Worm (Caenorhabditis elegans) whole organism, L4 larva: Measurements from ENCODE around the gene fbxa-54.
A peak's percentile ranks its signal among the peaks of the same experiment; 100 is the strongest.

Experiments
- F44E2.7 ChIP-seq: fragments of 200-800 bp; sonication (Bioruptor generic); IDR thresholded peaks from 2 replicates; pipeline ENCODE4 v2.1.2; 2022; ENCODE audit warnings: missing genetic modification characterization, missing compliant biosample characterization
- Y105C5A.15 ChIP-seq: fragments of 200-800 bp; sonication (Bioruptor generic); IDR thresholded peaks from 2 replicates; pipeline ENCODE4 v1.3.6; 2022; ENCODE audit warnings: missing genetic modification characterization, missing compliant biosample characterization
- Y48G9A.11 ChIP-seq: fragments of 200-800 bp; sonication (Bioruptor generic); IDR thresholded peaks from 2 replicates; pipeline ENCODE4 v1.3.6; 2022; ENCODE audit warnings: missing genetic modification reagents, missing genetic modification characterization, missing compliant biosample characterization
- Y75B8A.6 ChIP-seq: fragments of 200-800 bp; sonication (Bioruptor generic); IDR thresholded peaks from 2 replicates; pipeline ENCODE4 v1.3.6; 2022; ENCODE audit warnings: missing genetic modification reagents, missing genetic modification characterization, missing compliant biosample characterization
- ZK337.2 ChIP-seq: fragments of 200-800 bp; sonication (Bioruptor generic); IDR thresholded peaks from 2 replicates; pipeline ENCODE4 v1.3.6; 2022; ENCODE audit warnings: missing genetic modification reagents, missing genetic modification characterization, missing compliant biosample characterization
- ceh-20 ChIP-seq: fragments of 200-800 bp; sonication (Bioruptor generic); IDR thresholded peaks from 2 replicates; pipeline ENCODE4 v1.3.6; 2022; ENCODE audit warnings: missing genetic modification reagents, missing genetic modification characterization, missing compliant biosample characterization
- ceh-32 ChIP-seq: sonication (generic microtip); optimal IDR thresholded peaks from 2 replicates; lab custom pipeline; 2016; ENCODE audit warnings: mild to moderate bottlenecking, missing genetic modification characterization, missing compliant biosample characterization; ENCODE audit not compliant: poor library complexity
- ceh-82 ChIP-seq: sonication (generic microtip); optimal IDR thresholded peaks from 2 replicates; lab custom pipeline; 2017; ENCODE audit warnings: missing biosample characterization, missing genetic modification characterization
- cey-2 ChIP-seq: sonication (generic microtip); optimal IDR thresholded peaks from 3 replicates; lab custom pipeline; 2017; ENCODE audit warnings: missing genetic modification characterization, mild to moderate bottlenecking, missing compliant biosample characterization, antibody characterized with exemption, borderline replicate concordance; ENCODE audit not compliant: insufficient read depth
- daf-16 ChIP-seq, 3 experiments: sonication (generic microtip); optimal IDR thresholded peaks; 2 replicates each; lab custom pipeline; 2016 to 2017; ENCODE audit warnings: missing genetic modification characterization in 3 of 3, missing genetic modification reagents in 3 of 3, mild to moderate bottlenecking in 2 of 3, missing compliant biosample characterization in 2 of 3, missing biosample characterization in 1 of 3, moderate library complexity in 1 of 3
- daf-8 ChIP-seq: fragments of 200-800 bp; sonication (Bioruptor generic); IDR thresholded peaks from 2 replicates; pipeline ENCODE4 v1.3.6; 2022; ENCODE audit warnings: missing genetic modification characterization, missing compliant biosample characterization
- dmd-6 ChIP-seq: fragments of 200-800 bp; sonication (Bioruptor generic); IDR thresholded peaks from 2 replicates; pipeline ENCODE4 v1.3.6; 2022; ENCODE audit warnings: missing genetic modification reagents, missing genetic modification characterization, missing compliant biosample characterization
- dpl-1 ChIP-seq: fragments of 150-350 bp; optimal IDR thresholded peaks from 2 replicates; lab custom pipeline; 2014; ENCODE audit warnings: missing biosample characterization, missing genetic modification reagents, missing genetic modification characterization
- fkh-10 ChIP-seq: fragments of 150-350 bp; optimal IDR thresholded peaks from 2 replicates; lab custom pipeline; 2014; ENCODE audit warnings: missing biosample characterization, missing genetic modification reagents, missing genetic modification characterization
- fos-1 ChIP-seq: fragments of 150-350 bp; optimal IDR thresholded peaks from 2 replicates; lab custom pipeline; 2014; ENCODE audit warnings: missing biosample characterization, missing genetic modification characterization
- hif-1 ChIP-seq, 2 experiments: sonication (generic microtip); optimal IDR thresholded peaks; 2 replicates each; lab custom pipeline; 2016 to 2017; ENCODE audit warnings: missing compliant biosample characterization in 2 of 2, missing genetic modification characterization in 2 of 2, missing genetic modification reagents in 2 of 2, missing genotype in 2 of 2, mild to moderate bottlenecking in 1 of 2
- hlh-11 ChIP-seq: fragments of 200-800 bp; sonication (Bioruptor generic); optimal IDR thresholded peaks from 2 replicates; lab custom pipeline; 2018; ENCODE audit warnings: mild to moderate bottlenecking, missing genetic modification characterization, missing compliant biosample characterization
- hlh-30 ChIP-seq: sonication (generic microtip); optimal IDR thresholded peaks from 2 replicates; lab custom pipeline; 2017; ENCODE audit warnings: antibody characterized with exemption, mild to moderate bottlenecking, missing genetic modification characterization, missing compliant biosample characterization; ENCODE audit not compliant: insufficient read depth
- jun-1 ChIP-seq: fragments of 150-350 bp; optimal IDR thresholded peaks from 2 replicates; lab custom pipeline; 2014; ENCODE audit warnings: missing biosample characterization, missing genetic modification reagents, missing genetic modification characterization
- lin-1 ChIP-seq: fragments of 200-800 bp; sonication (Bioruptor generic); IDR thresholded peaks from 2 replicates; pipeline ENCODE4 v1.3.6; 2022; ENCODE audit warnings: missing genetic modification reagents, missing genetic modification characterization, missing compliant biosample characterization
- madf-5 ChIP-seq, 2 experiments: fragments of 200-800 bp; sonication (Bioruptor generic); IDR thresholded peaks; 2 replicates each; pipeline ENCODE4 v1.3.6; 2022; ENCODE audit warnings: missing compliant biosample characterization in 2 of 2, missing genetic modification characterization in 2 of 2
- madf-9 ChIP-seq: fragments of 200-800 bp; sonication (Bioruptor generic); conservative IDR thresholded peaks from 2 replicates; pipeline ENCODE4 v1.3.6; 2022; ENCODE audit warnings: missing genetic modification reagents, missing genetic modification characterization, missing compliant biosample characterization
- mxl-2 ChIP-seq: fragments of 200-800 bp; sonication (Bioruptor generic); conservative IDR thresholded peaks from 2 replicates; pipeline ENCODE4 v1.3.6; 2022; ENCODE audit warnings: missing genetic modification reagents, missing genetic modification characterization, missing compliant biosample characterization
- nhr-237 ChIP-seq: sonication (generic microtip); optimal IDR thresholded peaks from 2 replicates; lab custom pipeline; 2017; ENCODE audit warnings: missing biosample characterization, missing genetic modification characterization
- nhr-25 ChIP-seq: sonication (generic microtip); optimal IDR thresholded peaks from 2 replicates; lab custom pipeline; 2017; ENCODE audit warnings: missing genetic modification characterization, mild to moderate bottlenecking, missing compliant biosample characterization, antibody characterized with exemption, moderate library complexity, borderline replicate concordance; ENCODE audit not compliant: insufficient read depth
- nhr-28 ChIP-seq: fragments of 150-350 bp; optimal IDR thresholded peaks from 2 replicates; lab custom pipeline; 2014; ENCODE audit warnings: missing biosample characterization, missing genetic modification characterization
- pha-4 ChIP-seq, 2 experiments: fragments of 150-350 bp in 1 of 2; fragments of 200-800 bp in 1 of 2; sonication (Bioruptor generic) in 1 of 2; IDR thresholded peaks in 1 of 2; optimal IDR thresholded peaks in 1 of 2; 2 replicates each; pipeline versions ENCODE4 v1.3.6 to Lab custom; 2014 to 2022; ENCODE audit warnings: missing genetic modification characterization in 2 of 2, missing genetic modification reagents in 2 of 2, missing biosample characterization in 1 of 2, missing compliant biosample characterization in 1 of 2
- php-3 ChIP-seq: fragments of 200-800 bp; sonication (Bioruptor generic); IDR thresholded peaks from 2 replicates; pipeline ENCODE4 v1.3.6; 2022; ENCODE audit warnings: missing genetic modification reagents, missing genetic modification characterization, missing compliant biosample characterization
- pqm-1 ChIP-seq: sonication (generic microtip); optimal IDR thresholded peaks from 2 replicates; lab custom pipeline; 2017; ENCODE audit warnings: missing biosample characterization, missing genetic modification characterization
- rbr-2 ChIP-seq: sonication (generic microtip); optimal IDR thresholded peaks from 2 replicates; lab custom pipeline; 2016; ENCODE audit warnings: missing genotype, missing genetic modification characterization, missing compliant biosample characterization
- saeg-2 ChIP-seq: fragments of 200-800 bp; sonication (Bioruptor generic); IDR thresholded peaks from 2 replicates; pipeline ENCODE4 v1.3.6; 2022; ENCODE audit warnings: missing genetic modification reagents, missing genetic modification characterization, missing compliant biosample characterization
- set-16 ChIP-seq: fragments of 200-800 bp; sonication (Bioruptor generic); IDR thresholded peaks from 2 replicates; pipeline ENCODE4 v1.3.6; 2022; ENCODE audit warnings: missing genetic modification reagents, missing genetic modification characterization, missing compliant biosample characterization
- snpc-1.2 ChIP-seq: fragments of 200-800 bp; sonication (Bioruptor generic); IDR thresholded peaks from 2 replicates; pipeline ENCODE4 v1.3.6; 2022; ENCODE audit warnings: missing genetic modification reagents, missing genetic modification characterization, missing compliant biosample characterization
- tag-97 ChIP-seq: fragments of 200-800 bp; sonication (Bioruptor generic); IDR thresholded peaks from 2 replicates; pipeline ENCODE4 v1.3.6; 2022; ENCODE audit warnings: missing genetic modification characterization, missing compliant biosample characterization
- unc-39 ChIP-seq: sonication (generic microtip); optimal IDR thresholded peaks from 2 replicates; lab custom pipeline; 2017; ENCODE audit warnings: missing biosample characterization, missing genetic modification characterization
- unc-62 ChIP-seq, 3 experiments: fragments of 150-350 bp in 1 of 3; sonication (generic microtip); optimal IDR thresholded peaks in 2 of 3; peaks in 1 of 3; 1 replicate in 1 of 3; 2 replicates in 2 of 3; lab custom pipeline; 2014 to 2017; ENCODE audit warnings: missing biosample characterization in 3 of 3, missing genetic modification characterization in 3 of 3, missing genetic modification reagents in 3 of 3, missing genotype in 1 of 3
- zag-1 ChIP-seq: fragments of 150-350 bp; optimal IDR thresholded peaks from 2 replicates; lab custom pipeline; 2014; ENCODE audit warnings: missing biosample characterization, missing genetic modification characterization
- zfp-2 ChIP-seq: sonication (generic microtip); optimal IDR thresholded peaks from 2 replicates; lab custom pipeline; 2016; ENCODE audit warnings: mild to moderate bottlenecking, missing genetic modification characterization, missing compliant biosample characterization
- zfp-3 ChIP-seq: fragments of 200-800 bp; sonication (Bioruptor generic); conservative IDR thresholded peaks from 2 replicates; pipeline ENCODE4 v1.3.6; 2022; ENCODE audit warnings: missing genetic modification reagents, missing genetic modification characterization, missing compliant biosample characterization
- zip-2 ChIP-seq: fragments of 150-350 bp; optimal IDR thresholded peaks from 2 replicates; lab custom pipeline; 2014; ENCODE audit warnings: missing biosample characterization, missing genetic modification characterization
- ztf-7 ChIP-seq: fragments of 150-350 bp; optimal IDR thresholded peaks from 2 replicates; lab custom pipeline; 2014; ENCODE audit warnings: missing biosample characterization, missing genetic modification characterization

Gene fbxa-54

DNA sequence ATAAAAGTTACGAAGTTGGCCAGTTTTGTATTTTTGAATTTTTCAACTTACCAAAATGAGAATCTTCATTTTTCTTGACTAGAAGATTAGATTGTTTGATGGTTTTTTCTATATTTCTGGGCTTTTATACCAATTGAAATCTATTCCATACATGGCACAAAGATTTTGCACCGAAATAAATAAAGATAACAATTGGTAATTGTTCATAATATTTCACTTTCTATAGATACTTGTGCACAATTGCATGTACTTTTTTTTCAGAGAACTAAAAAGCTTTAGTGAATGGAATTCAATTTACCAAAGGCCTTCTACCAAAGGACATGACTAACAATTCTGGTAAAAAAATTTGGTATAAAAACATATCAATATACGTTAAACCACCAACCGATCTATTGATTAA is 1.6 kb upstream of the fbxa-54 start, which contains the start of the genes T12B5.15 and T12B5.14:
TSS of gene T12B5.15 (minus strand) at position 101 of the 400 bp plus-strand sequence.
TSS of gene T12B5.14 (plus strand) at position 321 of the 400 bp plus-strand sequence.
- no peak for TF ChIP-seq zag-1
- TF ChIP-seq hlh-11: no peak
- TF ChIP-seq fos-1 (tag; lab: Kevin White, UChicago): no peak
- no peak for TF ChIP-seq zfp-2
- no peak for TF ChIP-seq nhr-25 (tag; lab: Kevin White, UChicago)
- no peak for TF ChIP-seq ceh-82 (tag; lab: Kevin White, UChicago)
- TF ChIP-seq Y48G9A.11 (GFP tag; lab: Robert Waterston, UW): no peak
- TF ChIP-seq madf-5 (GFP tag; IDR thresholded peaks at IDR 0.05; lab: Robert Waterston, UW): no peak
- TF ChIP-seq ceh-32 (tag; lab: Kevin White, UChicago): no peak
- no peak for TF ChIP-seq jun-1 (tag; lab: Kevin White, UChicago)
- TF ChIP-seq zfp-3 (GFP tag; lab: Robert Waterston, UW): no peak
- no peak for TF ChIP-seq pha-4 (GFP tag; IDR thresholded peaks at IDR 0.05; lab: Robert Waterston, UW)
- TF ChIP-seq pha-4 (tag; optimal IDR thresholded peaks at IDR 0.05; lab: Kevin White, UChicago): no peak
- TF ChIP-seq fkh-10 (GFP tag; lab: Kevin White, UChicago): no peak
- no peak for TF ChIP-seq set-16 (GFP tag; lab: Robert Waterston, UW)
- no peak for TF ChIP-seq saeg-2 (GFP tag; lab: Robert Waterston, UW)
- no peak for TF ChIP-seq snpc-1.2 (GFP tag; lab: Robert Waterston, UW)
- TF ChIP-seq nhr-237: no peak
- no peak for TF ChIP-seq cey-2 (tag; lab: Kevin White, UChicago)
- no peak for TF ChIP-seq Y75B8A.6 (GFP tag; lab: Robert Waterston, UW)

DNA sequence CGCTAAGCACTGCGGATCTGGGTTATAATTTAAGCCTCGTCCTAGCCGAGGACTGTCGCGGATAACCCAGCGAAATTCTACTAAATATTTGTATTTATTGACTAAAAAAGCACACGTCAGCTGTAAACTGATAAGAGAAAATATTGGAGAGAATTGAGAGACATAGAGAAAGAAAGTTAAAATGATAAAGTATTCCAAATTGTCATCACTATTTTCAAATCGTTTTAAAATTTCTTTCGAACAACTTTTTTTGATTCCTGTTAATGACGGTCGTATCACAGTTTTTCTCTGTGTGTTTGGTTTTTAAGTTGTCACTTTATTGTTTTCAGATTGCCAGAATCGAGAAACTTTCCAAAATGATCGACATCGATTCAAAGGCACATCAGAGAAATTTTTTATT is 5.8 kb downstream of the fbxa-54 start, which contains the start of gene fbxa-51:
TSS of gene fbxa-51 (plus strand) at position 322 of the 400 bp plus-strand sequence.
- TF ChIP-seq nhr-28 (tag; lab: Kevin White, UChicago) (peak; percentile 28), lin-1 (no peak), daf-16 (GFP tag; optimal IDR thresholded peaks at IDR 0.05; lab: Kevin White, UChicago) (no peak), daf-16 (tag; optimal IDR thresholded peaks at IDR 0.05; lab: Kevin White, UChicago) (peak; percentile 81), pqm-1 (peak; percentile 39), dmd-6 (GFP tag; lab: Robert Waterston, UW) (peak; percentile 47; the same call in 1 of the 2 replicates)
- TF ChIP-seq, all 104 proteins: peak for 4

ce11 chrIII:964637-965036 is 8.5 kb downstream of the fbxa-54 start:
- no peak for TF ChIP-seq madf-9 (GFP tag; lab: Robert Waterston, UW)
- no peak for TF ChIP-seq F44E2.7
- peak in 1 of 2 experiments; percentile 94 for TF ChIP-seq unc-62 (GFP tag; optimal IDR thresholded peaks at IDR 0.05 in 1 of 2; lab: Kevin White, UChicago)
- no peak for TF ChIP-seq unc-62 (tag; optimal IDR thresholded peaks at IDR 0.05; lab: Kevin White, UChicago)
- no peak for TF ChIP-seq tag-97 (GFP tag; lab: Robert Waterston, UW)

DNA sequence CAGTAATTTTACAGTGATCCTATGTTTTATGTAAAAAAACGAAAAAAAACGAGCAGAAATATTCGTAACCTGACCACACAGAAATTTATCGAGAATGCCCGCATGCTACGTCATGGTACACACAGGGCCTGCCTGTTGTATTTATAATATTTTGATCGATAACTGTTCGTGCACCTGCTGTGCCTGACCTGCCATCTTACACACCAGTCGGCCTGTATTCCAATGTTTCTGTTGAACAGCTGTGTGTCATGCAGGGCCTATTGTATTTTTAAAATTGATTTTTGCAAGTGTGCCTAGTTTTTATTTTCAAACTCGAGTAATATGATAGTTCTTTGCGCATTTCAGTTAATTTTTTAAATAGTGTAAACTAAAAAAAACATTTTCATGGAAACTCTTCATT is 10.1 kb downstream of the fbxa-54 start:
- no peak for TF ChIP-seq php-3
- TF ChIP-seq ztf-7 (tag; lab: Kevin White, UChicago): no peak
- TF ChIP-seq nhr-25 (tag; lab: Kevin White, UChicago): no peak
- TF ChIP-seq nhr-28 (tag; lab: Kevin White, UChicago): no peak
- TF ChIP-seq zip-2: no peak
- no peak for TF ChIP-seq Y105C5A.15 (GFP tag; lab: Robert Waterston, UW)
- no peak for TF ChIP-seq ZK337.2
- TF ChIP-seq daf-8: no peak
- TF ChIP-seq dpl-1 (GFP tag; lab: Kevin White, UChicago): no peak
- TF ChIP-seq rbr-2 (tag; lab: Kevin White, UChicago): no peak
- no peak for TF ChIP-seq unc-39 (tag; lab: Kevin White, UChicago)
- TF ChIP-seq mxl-2 (GFP tag; lab: Robert Waterston, UW): no peak
- no peak for TF ChIP-seq hlh-30 (tag; lab: Kevin White, UChicago)
- TF ChIP-seq zfp-3 (GFP tag; lab: Robert Waterston, UW): no peak
- TF ChIP-seq madf-9 (GFP tag; lab: Robert Waterston, UW): no peak
- TF ChIP-seq hif-1 (tag; optimal IDR thresholded peaks at IDR 0.05; lab: Kevin White, UChicago): no peak
- no peak for TF ChIP-seq Y75B8A.6 (GFP tag; lab: Robert Waterston, UW)
- TF ChIP-seq ceh-20 (GFP tag; lab: Robert Waterston, UW): no peak
